Worm (Caenorhabditis elegans) whole organism, young adult: ENCODE data around the gene T20D4.15.
A peak's percentile ranks its signal among the peaks of the same experiment; 100 is the strongest.

Experiments
- B0035.1 ChIP-seq: sonication (generic microtip); optimal IDR thresholded peaks from 2 replicates; lab custom pipeline; 2016; ENCODE audit warnings: missing genetic modification characterization, mild to moderate bottlenecking, missing compliant biosample characterization, missing genotype, missing genetic modification reagents
- D2030.7 ChIP-seq: fragments of 200-800 bp; sonication (Bioruptor generic); IDR thresholded peaks from 2 replicates; pipeline ENCODE4 v1.3.6; 2022; ENCODE audit warnings: missing genetic modification reagents, missing genetic modification characterization, missing compliant biosample characterization
- F33H1.4 ChIP-seq: fragments of 200-800 bp; sonication (Bioruptor generic); IDR thresholded peaks from 2 replicates; pipeline ENCODE4 v1.3.6; 2022; ENCODE audit warnings: missing genetic modification reagents, missing genetic modification characterization, missing compliant biosample characterization
- F57C9.4 ChIP-seq: sonication (generic microtip); optimal IDR thresholded peaks from 2 replicates; lab custom pipeline; 2017; ENCODE audit warnings: mild to moderate bottlenecking, missing genetic modification characterization, missing compliant biosample characterization
- T07F8.4 ChIP-seq: sonication (generic microtip); optimal IDR thresholded peaks from 2 replicates; lab custom pipeline; 2016; ENCODE audit warnings: mild to moderate bottlenecking, missing genetic modification characterization, moderate library complexity, missing compliant biosample characterization
- T26A5.8 ChIP-seq: sonication (generic microtip); optimal IDR thresholded peaks from 2 replicates; lab custom pipeline; 2016; ENCODE audit warnings: missing genetic modification characterization, missing compliant biosample characterization
- Y53F4B.3 ChIP-seq: fragments of 200-800 bp; sonication (Bioruptor generic); IDR thresholded peaks from 2 replicates; pipeline ENCODE4 v1.3.6; 2022; ENCODE audit warnings: missing genetic modification reagents, missing genetic modification characterization, missing compliant biosample characterization
- Y56A3A.18 ChIP-seq: fragments of 200-800 bp; sonication (Bioruptor generic); IDR thresholded peaks from 2 replicates; pipeline ENCODE4 v1.3.6; 2022; ENCODE audit warnings: missing genetic modification reagents, missing genetic modification characterization, missing compliant biosample characterization
- Y67H2A.10 ChIP-seq: fragments of 200-800 bp; sonication (Bioruptor generic); conservative IDR thresholded peaks from 2 replicates; pipeline ENCODE4 v1.3.6; 2022; ENCODE audit warnings: missing genetic modification reagents, missing genetic modification characterization, missing compliant biosample characterization
- Y79H2A.3 ChIP-seq: fragments of 200-800 bp; sonication (Bioruptor generic); conservative IDR thresholded peaks from 2 replicates; pipeline ENCODE4 v1.3.6; 2022; ENCODE audit warnings: missing genetic modification reagents, missing genetic modification characterization, missing compliant biosample characterization
- attf-5 ChIP-seq: fragments of 200-800 bp; sonication (Bioruptor generic); optimal IDR thresholded peaks from 2 replicates; lab custom pipeline; 2018; ENCODE audit warnings: mild to moderate bottlenecking, missing genetic modification characterization, missing compliant biosample characterization
- attf-6 ChIP-seq: fragments of 200-800 bp; sonication (Bioruptor generic); IDR thresholded peaks from 2 replicates; pipeline ENCODE4 v1.3.6; 2022; ENCODE audit warnings: missing genetic modification reagents, missing genetic modification characterization, missing compliant biosample characterization
- bed-2 ChIP-seq: fragments of 200-800 bp; sonication (Bioruptor generic); IDR thresholded peaks from 2 replicates; pipeline ENCODE4 v1.3.6; 2022; ENCODE audit warnings: missing genetic modification reagents, missing genetic modification characterization, missing compliant biosample characterization
- cebp-1 ChIP-seq, 2 experiments: fragments of 200-800 bp in 1 of 2; sonication (Bioruptor generic) in 1 of 2; sonication (generic microtip) in 1 of 2; IDR thresholded peaks in 1 of 2; optimal IDR thresholded peaks in 1 of 2; 2 replicates each; pipeline versions ENCODE4 v1.3.6 to Lab custom; 2017 to 2022; ENCODE audit warnings: missing compliant biosample characterization in 2 of 2, missing genetic modification characterization in 2 of 2, mild to moderate bottlenecking in 1 of 2, missing genetic modification reagents in 1 of 2, moderate library complexity in 1 of 2
- ceh-27 ChIP-seq: fragments of 200-800 bp; sonication (Bioruptor generic); optimal IDR thresholded peaks from 2 replicates; lab custom pipeline; 2018; ENCODE audit warnings: mild to moderate bottlenecking, missing genetic modification characterization, moderate library complexity, missing compliant biosample characterization
- ceh-79 ChIP-seq: sonication (generic microtip); optimal IDR thresholded peaks from 2 replicates; lab custom pipeline; 2017; ENCODE audit warnings: mild to moderate bottlenecking, missing genetic modification characterization, missing compliant biosample characterization
- dox-1 ChIP-seq: fragments of 200-800 bp; sonication (Bioruptor generic); IDR thresholded peaks from 2 replicates; pipeline ENCODE4 v1.3.6; 2022; ENCODE audit warnings: missing genetic modification reagents, missing genetic modification characterization, missing compliant biosample characterization
- egl-18 ChIP-seq: fragments of 200-800 bp; sonication (Bioruptor generic); IDR thresholded peaks from 2 replicates; pipeline ENCODE4 v1.3.6; 2022; ENCODE audit warnings: missing genetic modification reagents, missing genetic modification characterization, missing compliant biosample characterization
- ets-4 ChIP-seq: fragments of 200-800 bp; sonication (Bioruptor generic); optimal IDR thresholded peaks from 2 replicates; lab custom pipeline; 2018; ENCODE audit warnings: mild to moderate bottlenecking, missing genetic modification characterization, missing compliant biosample characterization
- gei-17 ChIP-seq: fragments of 200-800 bp; sonication (Bioruptor generic); optimal IDR thresholded peaks from 2 replicates; lab custom pipeline; 2018; ENCODE audit warnings: mild to moderate bottlenecking, missing genetic modification characterization, missing compliant biosample characterization
- hmg-1.2 ChIP-seq: fragments of 200-800 bp; sonication (Bioruptor generic); IDR thresholded peaks from 2 replicates; pipeline ENCODE4 v1.3.6; 2022; ENCODE audit warnings: missing genetic modification reagents, missing genetic modification characterization, missing compliant biosample characterization
- hrde-1 ChIP-seq: sonication (generic microtip); optimal IDR thresholded peaks from 2 replicates; lab custom pipeline; 2016; ENCODE audit warnings: missing genetic modification characterization, mild to moderate bottlenecking, missing compliant biosample characterization, moderate library complexity, missing genotype, missing genetic modification reagents, borderline replicate concordance
- lin-26 ChIP-seq: fragments of 200-800 bp; sonication (Bioruptor generic); IDR thresholded peaks from 2 replicates; pipeline ENCODE4 v1.3.6; 2022; ENCODE audit warnings: missing genetic modification reagents, missing genetic modification characterization, missing compliant biosample characterization
- lir-1 ChIP-seq: fragments of 200-800 bp; sonication (Bioruptor generic); conservative IDR thresholded peaks from 2 replicates; pipeline ENCODE4 v1.3.6; 2022; ENCODE audit warnings: missing genetic modification reagents, missing genetic modification characterization, missing compliant biosample characterization
- lsl-1 ChIP-seq: fragments of 200-800 bp; sonication (Bioruptor generic); optimal IDR thresholded peaks from 2 replicates; lab custom pipeline; 2018; ENCODE audit warnings: mild to moderate bottlenecking, missing genetic modification characterization, moderate library complexity, missing compliant biosample characterization
- madf-3 ChIP-seq: fragments of 200-800 bp; sonication (Bioruptor generic); IDR thresholded peaks from 2 replicates; pipeline ENCODE4 v1.3.6; 2022; ENCODE audit warnings: missing genetic modification reagents, missing genetic modification characterization, missing compliant biosample characterization
- mes-4 ChIP-seq: sonication (generic microtip); optimal IDR thresholded peaks from 2 replicates; lab custom pipeline; 2016; ENCODE audit warnings: missing genotype, missing genetic modification characterization, missing compliant biosample characterization
- nhr-80 ChIP-seq: sonication (generic microtip); optimal IDR thresholded peaks from 2 replicates; lab custom pipeline; 2016; ENCODE audit warnings: missing genetic modification characterization, missing compliant biosample characterization
- nhr-90 ChIP-seq: sonication (generic microtip); optimal IDR thresholded peaks from 2 replicates; lab custom pipeline; 2016; ENCODE audit warnings: missing genotype, mild to moderate bottlenecking, missing genetic modification characterization, missing compliant biosample characterization
- snpc-1.1 ChIP-seq: sonication (generic microtip); optimal IDR thresholded peaks from 2 replicates; lab custom pipeline; 2017; ENCODE audit warnings: missing genetic modification characterization, mild to moderate bottlenecking, missing compliant biosample characterization, antibody characterized with exemption, moderate library complexity, missing genotype, missing genetic modification reagents; ENCODE audit not compliant: insufficient read depth
- snpc-4 ChIP-seq, 5 experiments: fragments of 150-350 bp in 1 of 5; sonication (generic microtip) in 4 of 5; optimal IDR thresholded peaks; 2 replicates each; lab custom pipeline; 2014 to 2018; ENCODE audit warnings: missing genetic modification characterization in 5 of 5, missing biosample characterization in 3 of 5, antibody characterized with exemption in 2 of 5, mild to moderate bottlenecking in 2 of 5, missing compliant biosample characterization in 2 of 5, missing genotype in 2 of 5, moderate library complexity in 2 of 5, missing genetic modification reagents in 1 of 5
- tlf-1 ChIP-seq: fragments of 200-800 bp; sonication (Bioruptor generic); optimal IDR thresholded peaks from 2 replicates; lab custom pipeline; 2018; ENCODE audit warnings: mild to moderate bottlenecking, missing genetic modification characterization, missing compliant biosample characterization
- xnd-1 ChIP-seq: sonication (generic microtip); optimal IDR thresholded peaks from 2 replicates; lab custom pipeline; 2016; ENCODE audit warnings: missing genotype, missing genetic modification reagents, missing genetic modification characterization, missing compliant biosample characterization
- zfh-2 ChIP-seq: fragments of 200-800 bp; sonication (Bioruptor generic); conservative IDR thresholded peaks from 2 replicates; pipeline ENCODE4 v1.3.6; 2022; ENCODE audit warnings: missing genetic modification reagents, missing genetic modification characterization, missing compliant biosample characterization
- ztf-18 ChIP-seq: sonication (generic microtip); optimal IDR thresholded peaks from 2 replicates; lab custom pipeline; 2016; ENCODE audit warnings: missing genotype, mild to moderate bottlenecking, missing genetic modification characterization, missing compliant biosample characterization

Gene T20D4.15

ce11 chrV:3391005-3391404 lies 3.5 kb downstream of the T20D4.15 start (continued):
- no peak for TF ChIP-seq tlf-1 (GFP tag; lab: Kevin White, UChicago)
- TF ChIP-seq bed-2 (GFP tag; lab: Robert Waterston, UW) = no peak
- TF ChIP-seq snpc-1.1 (tag; lab: Kevin White, UChicago) = no peak
- TF ChIP-seq egl-18 (GFP tag; lab: Robert Waterston, UW) = no peak
- peak; percentile 27 for TF ChIP-seq ceh-27 (GFP tag; lab: Kevin White, UChicago)
- TF ChIP-seq nhr-90 = no peak
- TF ChIP-seq cebp-1 (GFP tag; IDR thresholded peaks at IDR 0.05; lab: Robert Waterston, UW) = no peak
- no peak for TF ChIP-seq cebp-1 (tag; optimal IDR thresholded peaks at IDR 0.05; lab: Kevin White, UChicago)
- no peak for TF ChIP-seq xnd-1
- TF ChIP-seq D2030.7 (GFP tag; lab: Robert Waterston, UW) = no peak
- no peak for TF ChIP-seq attf-6 (GFP tag; lab: Robert Waterston, UW)
- no peak for TF ChIP-seq hrde-1 (tag; lab: Kevin White, UChicago)
- TF ChIP-seq mes-4 = no peak
- no peak for TF ChIP-seq ceh-79 (tag; lab: Kevin White, UChicago)
- TF ChIP-seq hmg-1.2 (GFP tag; lab: Robert Waterston, UW) = peak; percentile 58; the same call in 1 of the 2 replicates
- no peak for TF ChIP-seq Y67H2A.10 (GFP tag; lab: Robert Waterston, UW)
- TF ChIP-seq madf-3 = no peak
- TF ChIP-seq lsl-1 (GFP tag; lab: Kevin White, UChicago) = no peak
- TF ChIP-seq attf-5 (GFP tag; lab: Kevin White, UChicago) = peak; percentile 54
- TF ChIP-seq F57C9.4 = no peak

DNA sequence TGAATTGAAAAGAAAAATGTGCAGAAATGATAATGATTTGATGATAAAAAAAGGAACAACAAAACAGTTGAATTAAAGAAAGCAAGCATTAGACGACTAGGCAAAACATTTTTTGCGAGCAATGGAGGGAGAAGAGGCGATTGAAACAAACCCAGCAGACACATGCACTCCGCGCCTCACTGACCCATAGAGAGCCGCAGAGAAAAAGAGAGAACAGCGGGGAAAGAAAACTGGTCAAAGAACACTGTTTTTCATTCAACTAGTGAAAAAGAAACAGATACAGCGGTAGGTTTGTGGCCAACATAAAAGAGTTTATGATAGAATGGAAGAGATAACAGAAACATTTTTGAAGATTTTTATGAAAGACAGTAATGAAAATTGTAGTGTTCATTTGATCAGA lies 6.2 kb downstream of the T20D4.15 start:
- TF ChIP-seq ets-4 (GFP tag; lab: Kevin White, UChicago) = no peak
- peak; percentile 60 for TF ChIP-seq hmg-1.2 (GFP tag; lab: Robert Waterston, UW)
- no peak for TF ChIP-seq F33H1.4
- no peak for TF ChIP-seq ztf-18
- peak; percentile 60 for TF ChIP-seq dox-1 (GFP tag; lab: Robert Waterston, UW)
- TF ChIP-seq attf-5 (GFP tag; lab: Kevin White, UChicago) = peak; percentile 37
- TF ChIP-seq snpc-4 (GFP tag; optimal IDR thresholded peaks at IDR 0.05; lab: Kevin White, UChicago) = no peak
- peak in 1 of 4 experiments; percentile 19 for TF ChIP-seq snpc-4 (tag; optimal IDR thresholded peaks at IDR 0.05; lab: Kevin White, UChicago)
- TF ChIP-seq nhr-80 = peak; percentile 83
- 0 out of 2 replicates have a peak, but pooled peaks have one; percentile 12 for TF ChIP-seq Y56A3A.18
- TF ChIP-seq D2030.7 (GFP tag; lab: Robert Waterston, UW) = no peak
- TF ChIP-seq zfh-2 (GFP tag; lab: Robert Waterston, UW) = peak; percentile 42; the same call in 1 of the 2 replicates
- TF ChIP-seq Y53F4B.3 (GFP tag; lab: Robert Waterston, UW) = no peak
- TF ChIP-seq, all 124 proteins: peak for 7

ce11 chrV:3376973-3377372 lies 17.6 kb downstream of the T20D4.15 start, which contains the start of gene srbc-2:
Gene srbc-2 (minus strand): TSS chrV:3377073.
- TF ChIP-seq lir-1 (GFP tag; lab: Robert Waterston, UW) (no peak), snpc-1.1 (tag; lab: Kevin White, UChicago) (no peak), T26A5.8 (tag; lab: Kevin White, UChicago) (no peak), T07F8.4 (tag; lab: Kevin White, UChicago) (no peak), B0035.1 (no peak), lsl-1 (GFP tag; lab: Kevin White, UChicago) (no peak), Y67H2A.10 (GFP tag; lab: Robert Waterston, UW) (no peak), lin-26 (GFP tag; lab: Robert Waterston, UW) (no peak), Y79H2A.3 (GFP tag; lab: Robert Waterston, UW) (no peak), gei-17 (no peak), xnd-1 (no peak), dox-1 (GFP tag; lab: Robert Waterston, UW) (no peak)
